Fruit fly (Drosophila melanogaster) whole organism, prepupa: ENCODE measurements around the gene CG42709.

Experiments used
- CG11294 ChIP-seq: fragments of 200-800 bp; sonication (Bioruptor generic); IDR thresholded peaks from 2 replicates; pipeline ENCODE4 v1.3.6; 2022; ENCODE audit warnings: missing biosample characterization, missing genetic modification characterization
- CG11762 ChIP-seq: fragments of 200-800 bp; sonication (Bioruptor generic); optimal IDR thresholded peaks from 3 replicates; lab custom pipeline; 2016; ENCODE audit warnings: missing biosample characterization, missing genetic modification characterization; ENCODE audit not compliant: insufficient read depth
- CG31627 ChIP-seq: fragments of 200-800 bp; sonication (Bioruptor generic); optimal IDR thresholded peaks from 3 replicates; lab custom pipeline; 2016; ENCODE audit warnings: missing biosample characterization, missing genetic modification characterization
- CG3919 ChIP-seq: fragments of 200-800 bp; sonication (Bioruptor generic); optimal IDR thresholded peaks from 3 replicates; lab custom pipeline; 2016; ENCODE audit warnings: missing biosample characterization, missing genetic modification characterization
- CG6792 ChIP-seq: fragments of 200-800 bp; sonication (Bioruptor generic); optimal IDR thresholded peaks from 3 replicates; lab custom pipeline; 2016; ENCODE audit warnings: missing biosample characterization, missing genetic modification characterization
- CG8119 ChIP-seq: fragments of 200-800 bp; sonication (Bioruptor generic); IDR thresholded peaks from 3 replicates; pipeline ENCODE4 v1.3.6; 2022; ENCODE audit warnings: missing biosample characterization, missing genetic modification characterization
- Eip75B ChIP-seq: fragments of 200-800 bp; sonication (Bioruptor generic); optimal IDR thresholded peaks from 3 replicates; lab custom pipeline; 2016; ENCODE audit warnings: missing biosample characterization, missing genetic modification characterization
- Gug ChIP-seq: fragments of 200-800 bp; sonication (Bioruptor generic); IDR thresholded peaks from 2 replicates; pipeline ENCODE4 v1.3.6; 2022; ENCODE audit warnings: missing biosample characterization, missing genetic modification characterization
- ss ChIP-seq, 2 experiments: fragments of 200-800 bp; sonication (Bioruptor generic); optimal IDR thresholded peaks; 2 replicates in 1 of 2; 3 replicates in 1 of 2; lab custom pipeline; 2017 to 2018; ENCODE audit warnings: mild to moderate bottlenecking in 2 of 2, missing biosample characterization in 2 of 2, missing genetic modification characterization in 2 of 2, moderate library complexity in 1 of 2

The CG42709 gene

DNA sequence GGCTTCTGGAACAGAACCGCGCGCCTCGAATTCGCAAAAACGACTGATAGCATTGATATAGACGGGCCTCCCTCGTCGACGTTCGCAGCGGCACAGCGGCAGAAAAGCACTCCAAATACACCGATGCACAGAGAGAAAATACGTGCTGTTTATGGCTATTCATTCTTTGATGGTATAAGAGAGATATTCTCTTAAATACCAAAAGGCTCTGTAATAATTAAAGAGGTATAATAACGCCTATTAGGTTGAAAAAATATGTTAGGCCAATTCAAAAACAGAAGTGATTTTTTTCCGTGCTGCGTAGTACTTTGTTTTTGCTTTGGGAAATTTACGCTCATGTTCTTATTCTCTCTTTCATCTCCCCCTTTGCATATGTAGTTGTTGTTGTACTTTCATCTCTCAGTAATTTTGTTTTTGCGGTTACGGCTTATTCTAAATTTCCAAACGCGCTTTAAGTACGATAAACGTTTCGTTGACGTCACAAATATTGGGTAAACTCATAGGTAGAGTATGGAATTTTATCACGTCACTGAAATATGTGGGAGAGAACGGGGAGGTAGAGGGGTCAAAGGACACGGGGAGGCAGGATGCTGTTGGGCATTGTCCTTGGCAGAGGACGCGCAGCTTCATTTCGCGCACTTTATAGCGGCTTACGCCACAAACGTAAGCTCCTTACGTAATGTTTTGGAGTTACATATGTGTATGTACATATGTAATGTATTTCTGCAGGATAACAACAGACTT, 53.2 kb downstream of the CG42709 start, which contains the start of gene nebu (continued):
- TF ChIP-seq CG3919 (GFP tag; lab: Kevin White, UChicago) (peak; percentile 99), CG11294 (GFP tag; lab: Robert Waterston, UW) (peak; percentile 97), CG11762 (GFP tag; lab: Kevin White, UChicago) (peak; percentile 98), Gug (GFP tag; lab: Robert Waterston, UW) (peak; percentile 97), Eip75B (GFP tag; lab: Kevin White, UChicago) (peak; percentile 99), CG6792 (GFP tag; lab: Kevin White, UChicago) (peak; percentile 99), CG8119 (GFP tag; lab: Robert Waterston, UW) (peak; percentile 97), ss (GFP tag; optimal IDR thresholded peaks at IDR 0.05; lab: Kevin White, UChicago) (peak; percentile 95 to 97), CG31627 (peak; percentile 99)
